Worm (Caenorhabditis elegans): ENCODE results near the gene arrd-1.

ce11 chrII:674116-674515 is 46.8 kb downstream of the arrd-1 start, which contains the start of gene Y39F10C.3:
- TF ChIP-seq ama-1 (optimal IDR thresholded peaks at IDR 0.05) (no peak), flt-1 (GFP tag; IDR thresholded peaks at IDR 0.05) (no peak), tbx-11 (GFP tag; IDR thresholded peaks at IDR 0.05) (no peak), tra-4 (tag; optimal IDR thresholded peaks at IDR 0.05) (no peak), ceh-36 (tag; optimal IDR thresholded peaks at IDR 0.05) (no peak)
